Worm (Caenorhabditis elegans) whole organism, L4 larva: Measurements from ENCODE around the gene R10E12.2.

Experiments used
- ceh-20 ChIP-seq: fragments of 200-800 bp; sonication (Bioruptor generic); IDR thresholded peaks from 2 replicates; pipeline ENCODE4 v1.3.6; 2022; ENCODE audit warnings: missing genetic modification reagents, missing genetic modification characterization, missing compliant biosample characterization
- ceh-44 ChIP-seq: fragments of 200-800 bp; sonication (Bioruptor generic); IDR thresholded peaks from 2 replicates; pipeline ENCODE4 v1.3.6; 2022; ENCODE audit warnings: missing genetic modification reagents, missing genetic modification characterization, missing compliant biosample characterization
- daf-8 ChIP-seq: fragments of 200-800 bp; sonication (Bioruptor generic); IDR thresholded peaks from 2 replicates; pipeline ENCODE4 v1.3.6; 2022; ENCODE audit warnings: missing genetic modification characterization, missing compliant biosample characterization
- dmd-6 ChIP-seq: fragments of 200-800 bp; sonication (Bioruptor generic); IDR thresholded peaks from 2 replicates; pipeline ENCODE4 v1.3.6; 2022; ENCODE audit warnings: missing genetic modification reagents, missing genetic modification characterization, missing compliant biosample characterization
- nhr-77 ChIP-seq: fragments of 150-350 bp; optimal IDR thresholded peaks from 2 replicates; lab custom pipeline; 2014; ENCODE audit warnings: missing biosample characterization, missing genetic modification characterization
- pqm-1 ChIP-seq: sonication (generic microtip); optimal IDR thresholded peaks from 2 replicates; lab custom pipeline; 2017; ENCODE audit warnings: missing biosample characterization, missing genetic modification characterization
- snpc-1.2 ChIP-seq: fragments of 200-800 bp; sonication (Bioruptor generic); IDR thresholded peaks from 2 replicates; pipeline ENCODE4 v1.3.6; 2022; ENCODE audit warnings: missing genetic modification reagents, missing genetic modification characterization, missing compliant biosample characterization
- tag-97 ChIP-seq: fragments of 200-800 bp; sonication (Bioruptor generic); IDR thresholded peaks from 2 replicates; pipeline ENCODE4 v1.3.6; 2022; ENCODE audit warnings: missing genetic modification characterization, missing compliant biosample characterization
- unc-39 ChIP-seq: sonication (generic microtip); optimal IDR thresholded peaks from 2 replicates; lab custom pipeline; 2017; ENCODE audit warnings: missing biosample characterization, missing genetic modification characterization
- zag-1 ChIP-seq: fragments of 150-350 bp; optimal IDR thresholded peaks from 2 replicates; lab custom pipeline; 2014; ENCODE audit warnings: missing biosample characterization, missing genetic modification characterization
- ztf-11 ChIP-seq: fragments of 150-350 bp; optimal IDR thresholded peaks from 2 replicates; lab custom pipeline; 2014; ENCODE audit warnings: missing biosample characterization, missing genetic modification characterization

- TF ChIP-seq zag-1 (tag; lab: Kevin White, UChicago), result no peak
- no peak for TF ChIP-seq ceh-44 (GFP tag; lab: Robert Waterston, UW)
- no peak for TF ChIP-seq daf-8 (GFP tag; lab: Robert Waterston, UW)
- TF ChIP-seq pqm-1 (tag; lab: Kevin White, UChicago), result no peak
- no peak for TF ChIP-seq nhr-77 (tag; lab: Kevin White, UChicago)
- no peak for TF ChIP-seq ztf-11
- no peak for TF ChIP-seq snpc-1.2 (GFP tag; lab: Robert Waterston, UW)
- TF ChIP-seq ceh-20 (GFP tag; lab: Robert Waterston, UW), result no peak
- TF ChIP-seq tag-97 (GFP tag; lab: Robert Waterston, UW), result no peak
- no peak for TF ChIP-seq unc-39 (tag; lab: Kevin White, UChicago)
- no peak for TF ChIP-seq dmd-6 (GFP tag; lab: Robert Waterston, UW)
Measured at ce11 chrIII:9944723-9945122, 28.9 kb downstream of the R10E12.2 start, which contains the start of gene gln-2.
